Worm (Caenorhabditis elegans) whole organism, L4/young adult: ENCODE results near the gene fezf-1.

ENCODE experiments used
- W03F9.2 ChIP-seq: fragments of 150-350 bp; optimal IDR thresholded peaks from 2 replicates; lab custom pipeline; 2014; ENCODE audit warnings: missing biosample characterization, missing genetic modification characterization
- dao-5 ChIP-seq: sonication (generic microtip); optimal IDR thresholded peaks from 2 replicates; lab custom pipeline; 2016; ENCODE audit warnings: missing genotype, missing genetic modification characterization, moderate library complexity, missing compliant biosample characterization
- him-1 ChIP-seq: sonication (generic microtip); optimal IDR thresholded peaks from 2 replicates; lab custom pipeline; 2016; ENCODE audit warnings: missing genotype, missing genetic modification reagents, missing genetic modification characterization, missing compliant biosample characterization

The fezf-1 gene

ce11 chrIV:13482469-13482868 is 16.6 kb downstream of the fezf-1 start, which contains the start of gene Y38H8A.1:
Y38H8A.1 (plus strand) TSS chrIV:13482769.
- no peak for TF ChIP-seq dao-5 (tag; lab: Kevin White, UChicago)
- TF ChIP-seq him-1 (tag; lab: Kevin White, UChicago), result no peak
- TF ChIP-seq W03F9.2 (tag; lab: Kevin White, UChicago), result no peak

ce11 chrIV:13483596-13483995 is 17.7 kb downstream of the fezf-1 start:
- TF ChIP-seq W03F9.2 (tag; lab: Kevin White, UChicago), result no peak
- TF ChIP-seq dao-5 (tag; lab: Kevin White, UChicago), result no peak
- TF ChIP-seq him-1 (tag; lab: Kevin White, UChicago), result no peak

ce11 chrIV:13487019-13487418 is 21.1 kb downstream of the fezf-1 start:
- TF ChIP-seq W03F9.2 (tag; lab: Kevin White, UChicago), result no peak
- no peak for TF ChIP-seq him-1 (tag; lab: Kevin White, UChicago)
- no peak for TF ChIP-seq dao-5 (tag; lab: Kevin White, UChicago)

DNA sequence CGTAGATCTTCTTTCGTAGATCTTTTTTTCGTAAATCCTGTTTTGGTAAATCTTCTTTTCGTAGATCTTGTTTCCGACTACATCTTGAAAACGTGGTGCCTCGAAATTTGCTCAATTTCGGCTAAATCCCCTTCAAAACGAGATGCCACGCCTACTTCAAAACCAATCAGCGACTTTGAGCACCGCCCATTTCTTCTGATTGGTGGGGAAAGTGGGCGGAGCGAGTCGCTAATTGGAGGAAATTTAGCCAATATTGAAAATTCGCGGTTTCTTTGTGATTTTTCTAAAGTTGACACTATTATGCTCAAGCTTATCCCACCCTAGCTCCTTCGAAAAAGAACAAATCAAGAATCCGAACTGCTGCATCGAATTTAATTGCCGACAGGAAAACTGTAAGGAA is 21.7 kb downstream of the fezf-1 start:
- TF ChIP-seq him-1 (tag; lab: Kevin White, UChicago) (no peak), W03F9.2 (tag; lab: Kevin White, UChicago) (no peak), dao-5 (tag; lab: Kevin White, UChicago) (no peak)

DNA sequence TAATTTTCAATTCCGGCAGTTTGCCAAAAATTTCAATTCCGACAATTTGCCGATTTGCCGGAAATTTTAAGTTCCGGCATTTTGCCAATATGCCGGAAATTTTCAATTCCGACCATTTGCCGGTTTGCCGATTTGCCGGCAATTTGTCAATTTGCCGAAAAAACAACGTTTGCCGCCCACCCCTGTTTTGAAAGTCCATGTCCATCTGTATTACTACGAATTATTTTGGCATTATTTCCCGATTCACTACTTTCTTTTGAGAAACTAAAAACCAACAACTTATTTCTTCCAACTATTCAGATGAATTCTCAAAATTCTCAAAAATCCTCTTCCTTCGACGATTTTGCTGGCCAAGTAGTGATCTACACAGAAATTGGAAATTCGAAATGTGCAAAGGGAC is 26.4 kb downstream of the fezf-1 start, which contains the start of gene Y45F10A.7:
Gene Y45F10A.7 (plus strand): TSS at position 301 of the 400 bp plus-strand sequence.
- TF ChIP-seq dao-5 (tag; lab: Kevin White, UChicago) (no peak), W03F9.2 (tag; lab: Kevin White, UChicago) (no peak), him-1 (tag; lab: Kevin White, UChicago) (no peak)

DNA sequence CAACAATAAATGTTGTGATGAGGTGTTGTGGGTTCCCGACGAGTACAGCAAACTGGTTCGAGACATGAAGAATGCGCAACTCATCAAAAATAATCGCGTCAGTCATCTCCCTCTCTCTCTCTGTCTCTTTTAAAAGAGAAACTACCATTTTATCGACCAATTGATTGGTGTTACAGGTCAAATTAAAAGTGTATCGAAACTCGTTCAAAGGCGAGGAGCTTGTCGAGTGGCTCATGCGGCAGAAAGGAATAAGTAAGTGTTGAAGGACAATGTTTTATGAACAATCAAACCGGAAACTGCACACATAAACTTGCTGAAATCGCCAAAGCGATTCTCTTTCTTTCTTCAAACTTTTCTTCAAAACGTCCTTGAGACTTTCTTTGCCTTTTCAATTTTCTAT is 27.8 kb downstream of the fezf-1 start:
- no peak for TF ChIP-seq him-1 (tag; lab: Kevin White, UChicago)
- TF ChIP-seq dao-5 (tag; lab: Kevin White, UChicago), result no peak
- TF ChIP-seq W03F9.2 (tag; lab: Kevin White, UChicago), result no peak

ce11 chrIV:13502806-13503363 is 37.0 kb downstream of the fezf-1 start, which contains the start of gene tbc-9:
tbc-9 (minus strand) TSS chrIV:13502856.
- TF ChIP-seq W03F9.2 (tag; lab: Kevin White, UChicago) (no peak), him-1 (tag; lab: Kevin White, UChicago) (no peak), dao-5 (tag; lab: Kevin White, UChicago) (no peak)

ce11 chrIV:13505144-13505543 is 39.2 kb downstream of the fezf-1 start, which contains the start of gene seld-1:
seld-1 (plus strand) TSS chrIV:13505444.
- TF ChIP-seq dao-5 (tag; lab: Kevin White, UChicago) (no peak), W03F9.2 (tag; lab: Kevin White, UChicago) (no peak), him-1 (tag; lab: Kevin White, UChicago) (no peak)

DNA sequence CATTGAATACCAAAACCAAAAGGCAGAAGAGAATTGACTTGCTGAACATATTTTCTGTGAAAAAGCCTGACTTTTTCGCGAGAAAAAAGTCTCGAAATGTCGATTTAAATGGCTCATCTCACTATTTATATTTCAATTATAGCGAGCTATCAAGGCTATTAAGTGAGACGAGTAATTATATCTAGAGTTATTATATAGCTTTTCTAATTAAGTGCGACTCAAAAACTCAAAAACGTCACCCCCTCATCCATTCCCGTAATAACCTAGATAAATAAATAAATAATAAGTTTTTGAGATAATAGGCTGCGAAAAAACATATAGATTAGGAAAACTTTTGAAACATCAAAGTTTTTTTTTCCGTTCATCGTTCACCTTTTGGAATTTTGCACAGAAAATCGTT is 39.8 kb downstream of the fezf-1 start, which contains the start of gene nlp-17:
Gene nlp-17 (minus strand): TSS at position 101 of the 400 bp plus-strand sequence.
- TF ChIP-seq W03F9.2 (tag; lab: Kevin White, UChicago), result no peak
- TF ChIP-seq dao-5 (tag; lab: Kevin White, UChicago), result no peak

DNA sequence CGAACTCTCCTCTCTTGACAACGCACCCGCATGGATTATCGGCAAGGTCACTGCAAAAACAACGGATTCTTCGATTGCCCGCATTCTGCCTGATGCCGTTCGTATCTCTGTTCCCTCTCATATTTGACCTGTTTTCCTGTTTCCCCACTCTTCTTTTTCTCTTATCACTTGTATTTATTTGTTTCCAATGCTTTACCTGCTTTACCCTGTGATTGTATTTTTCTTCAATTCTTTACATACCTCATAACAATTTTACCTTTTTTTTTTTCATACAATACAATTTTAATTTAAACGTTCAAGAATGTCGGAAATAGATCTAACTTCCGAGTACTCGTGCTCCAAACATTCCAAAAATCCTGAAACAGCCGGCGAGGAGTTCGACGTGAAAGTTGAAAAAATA is 43.0 kb downstream of the fezf-1 start, which contains the start of gene afmd-2:
Gene afmd-2 (plus strand): TSS at position 301 of the 400 bp plus-strand sequence.
- TF ChIP-seq W03F9.2 (tag; lab: Kevin White, UChicago) (no peak), dao-5 (tag; lab: Kevin White, UChicago) (no peak), him-1 (tag; lab: Kevin White, UChicago) (no peak)

DNA sequence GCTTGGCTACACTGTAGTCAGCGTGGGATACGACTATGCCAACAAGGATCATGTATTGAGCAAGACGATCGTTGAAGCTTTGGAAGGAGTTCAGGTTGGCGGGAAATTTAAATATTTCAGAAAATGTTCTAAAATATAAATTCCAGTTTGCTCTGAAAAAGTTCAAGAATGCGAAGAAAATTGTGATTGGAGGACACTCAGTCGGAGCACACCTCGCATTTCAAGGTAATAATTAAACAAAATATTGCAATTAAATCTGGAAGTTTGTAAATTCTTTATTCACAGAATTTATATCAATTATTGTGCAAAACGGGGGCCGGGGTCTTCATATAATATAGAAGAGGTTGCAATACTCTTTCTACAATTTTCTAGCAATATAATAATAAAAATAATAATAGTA is 44.2 kb downstream of the fezf-1 start:
- TF ChIP-seq W03F9.2 (tag; lab: Kevin White, UChicago) (no peak), him-1 (tag; lab: Kevin White, UChicago) (no peak), dao-5 (tag; lab: Kevin White, UChicago) (no peak)

DNA sequence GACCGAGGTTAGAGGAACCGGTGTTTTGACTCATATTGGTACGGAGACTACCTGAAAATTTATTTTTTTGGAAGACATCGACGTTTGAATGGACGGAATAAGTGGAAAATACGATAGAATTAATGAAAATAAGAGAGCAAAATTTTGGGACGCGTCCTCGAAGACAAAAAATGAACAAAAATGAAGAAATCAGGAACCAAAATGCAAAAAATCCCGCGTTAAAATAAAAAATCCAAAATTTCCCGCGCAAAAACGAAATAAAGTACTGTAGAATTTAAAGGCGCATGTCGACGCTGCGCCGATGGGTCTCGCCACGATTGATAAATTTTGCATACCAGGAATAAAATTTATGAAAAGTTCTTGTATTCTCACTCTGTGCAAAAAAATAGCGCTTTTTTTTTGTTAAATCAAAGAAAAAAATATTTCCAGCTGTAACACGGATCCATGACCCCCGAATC is 46.2 kb downstream of the fezf-1 start, which contains the start of gene puf-3:
Gene puf-3 (minus strand): TSS at position 51 of the 458 bp plus-strand sequence.
- no peak for TF ChIP-seq W03F9.2 (tag; lab: Kevin White, UChicago)
- no peak for TF ChIP-seq him-1 (tag; lab: Kevin White, UChicago)
- no peak for TF ChIP-seq dao-5 (tag; lab: Kevin White, UChicago)

DNA sequence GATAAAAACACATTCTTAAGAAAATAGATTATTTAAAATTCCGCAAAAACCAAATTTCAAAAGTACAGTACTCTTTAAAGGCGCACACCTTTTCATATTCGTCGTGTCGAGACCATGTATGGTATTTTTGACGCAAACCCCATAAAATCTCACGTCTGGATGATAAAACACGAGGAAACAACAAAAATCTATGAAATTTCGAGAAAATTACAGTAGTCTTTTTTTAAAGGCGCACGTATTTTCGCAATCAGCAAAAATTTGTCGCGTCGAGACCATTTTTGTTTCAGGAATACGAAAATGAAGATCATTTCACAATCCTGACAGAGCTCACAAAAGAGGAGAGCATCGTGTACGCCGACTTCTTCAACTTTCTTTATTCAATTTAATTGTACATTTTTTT is 47.1 kb downstream of the fezf-1 start:
- no peak for TF ChIP-seq dao-5 (tag; lab: Kevin White, UChicago)
- no peak for TF ChIP-seq him-1 (tag; lab: Kevin White, UChicago)
- no peak for TF ChIP-seq W03F9.2 (tag; lab: Kevin White, UChicago)
